Worm (Caenorhabditis elegans): Measurements from ENCODE around the gene fbxa-29.

ce11 chrIII:1275513-1275912, 2.0 kb upstream of the fbxa-29 start, which contains the start of gene fbxa-30:
- TF ChIP-seq lin-39 (tag; optimal IDR thresholded peaks at IDR 0.05), result no peak
- no peak for TF ChIP-seq mdl-1 (tag; optimal IDR thresholded peaks at IDR 0.05)
- no peak for TF ChIP-seq nhr-11 (tag; optimal IDR thresholded peaks at IDR 0.05)
- no peak for TF ChIP-seq unc-55 (GFP tag; optimal IDR thresholded peaks at IDR 0.05)
- no peak for TF ChIP-seq lin-13 (GFP tag; optimal IDR thresholded peaks at IDR 0.05)
- no peak for TF ChIP-seq fos-1 (tag; optimal IDR thresholded peaks at IDR 0.05)
- no peak for TF ChIP-seq ztf-11 (tag; optimal IDR thresholded peaks at IDR 0.05)
- no peak for TF ChIP-seq mab-5 (tag; optimal IDR thresholded peaks at IDR 0.05)
- no peak for TF ChIP-seq skn-1 (tag; optimal IDR thresholded peaks at IDR 0.05)

Data from whole organism, L2 larva.